Worm (Caenorhabditis elegans) whole organism, early embryonic: Measurements from ENCODE around the gene B0348.2.

Experiments
- B0310.2 ChIP-seq: sonication (generic microtip); optimal IDR thresholded peaks from 2 replicates; lab custom pipeline; 2016; ENCODE audit warnings: mild to moderate bottlenecking, missing genetic modification characterization, missing compliant biosample characterization
- F13C5.2 ChIP-seq: sonication (generic microtip); optimal IDR thresholded peaks from 2 replicates; lab custom pipeline; 2017; ENCODE audit warnings: mild to moderate bottlenecking, missing genetic modification characterization, inconsistent platforms, missing compliant biosample characterization
- aly-1 ChIP-seq: sonication (generic microtip); optimal IDR thresholded peaks from 2 replicates; lab custom pipeline; 2016; ENCODE audit warnings: missing genetic modification characterization, missing compliant biosample characterization
- ama-1 ChIP-seq: fragments of 150-350 bp; optimal IDR thresholded peaks from 2 replicates; lab custom pipeline; 2014
- hnd-1 ChIP-seq: sonication (generic microtip); optimal IDR thresholded peaks from 2 replicates; lab custom pipeline; 2016; ENCODE audit warnings: missing genetic modification characterization, missing compliant biosample characterization
- pes-1 ChIP-seq: fragments of 200-800 bp; sonication (Bioruptor generic); IDR thresholded peaks from 2 replicates; pipeline ENCODE4 v1.3.6; 2022; ENCODE audit warnings: missing genetic modification reagents, missing genetic modification characterization, missing compliant biosample characterization
- scrt-1 ChIP-seq: fragments of 200-800 bp; sonication (Bioruptor generic); IDR thresholded peaks from 2 replicates; pipeline ENCODE4 v1.3.6; 2022; ENCODE audit warnings: missing genetic modification characterization, missing compliant biosample characterization
- tbx-11 ChIP-seq: fragments of 200-800 bp; sonication (Bioruptor generic); IDR thresholded peaks from 2 replicates; pipeline ENCODE4 v1.3.6; 2022; ENCODE audit warnings: missing genetic modification characterization, missing compliant biosample characterization
- tbx-37 ChIP-seq: fragments of 200-800 bp; sonication (Bioruptor generic); conservative IDR thresholded peaks from 2 replicates; pipeline ENCODE4 v1.3.6; 2022; ENCODE audit warnings: missing genetic modification reagents, missing genetic modification characterization, missing compliant biosample characterization
- tra-4 ChIP-seq: sonication (generic microtip); optimal IDR thresholded peaks from 2 replicates; lab custom pipeline; 2017; ENCODE audit warnings: missing genetic modification characterization, missing compliant biosample characterization

DNA sequence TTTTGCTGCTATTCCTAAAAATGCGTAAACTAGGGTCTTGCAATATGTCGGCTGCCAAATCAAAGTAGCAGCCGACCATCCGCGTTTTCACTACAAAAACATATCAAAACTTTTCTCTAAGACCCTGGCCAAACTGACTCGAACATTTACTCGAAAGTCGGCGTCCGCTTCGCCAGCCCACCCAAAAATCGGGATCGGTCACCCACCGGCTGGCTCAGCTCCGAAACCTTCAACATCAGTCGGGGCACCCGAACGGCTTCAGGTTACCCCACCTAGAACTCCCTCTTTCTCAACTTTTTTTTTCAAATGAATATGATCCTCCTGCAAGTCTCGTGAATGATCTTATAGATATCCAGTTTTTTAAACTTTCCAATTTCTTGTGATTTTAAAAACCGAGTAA is 7.4 kb upstream of the B0348.2 start:
- TF ChIP-seq pes-1 (GFP tag; lab: Robert Waterston, UW): no peak
- TF ChIP-seq ama-1 (lab: Kevin White, UChicago): no peak
- TF ChIP-seq hnd-1: no peak
- no peak for TF ChIP-seq B0310.2
- no peak for TF ChIP-seq tbx-11 (GFP tag; lab: Robert Waterston, UW)
- no peak for TF ChIP-seq scrt-1 (GFP tag; lab: Robert Waterston, UW)
- no peak for TF ChIP-seq tbx-37
- no peak for TF ChIP-seq tra-4
- no peak for TF ChIP-seq aly-1 (tag; lab: Kevin White, UChicago)
- TF ChIP-seq F13C5.2: no peak
